Fruit fly (Drosophila melanogaster) Kc167 (cell line): ENCODE results near the gene Dfd.

Experiments used
- Myc ChIP-seq: fragments of >200 bp; optimal IDR thresholded peaks from 2 replicates; lab custom pipeline; 2017; ENCODE audit warnings: missing external identifiers
- insv ChIP-seq: fragments of >200 bp; optimal IDR thresholded peaks from 3 replicates; lab custom pipeline; 2018; ENCODE audit warnings: missing external identifiers
- psq ChIP-seq: fragments of >200 bp; optimal IDR thresholded peaks from 2 replicates; lab custom pipeline; 2017; ENCODE audit warnings: missing external identifiers

DNA sequence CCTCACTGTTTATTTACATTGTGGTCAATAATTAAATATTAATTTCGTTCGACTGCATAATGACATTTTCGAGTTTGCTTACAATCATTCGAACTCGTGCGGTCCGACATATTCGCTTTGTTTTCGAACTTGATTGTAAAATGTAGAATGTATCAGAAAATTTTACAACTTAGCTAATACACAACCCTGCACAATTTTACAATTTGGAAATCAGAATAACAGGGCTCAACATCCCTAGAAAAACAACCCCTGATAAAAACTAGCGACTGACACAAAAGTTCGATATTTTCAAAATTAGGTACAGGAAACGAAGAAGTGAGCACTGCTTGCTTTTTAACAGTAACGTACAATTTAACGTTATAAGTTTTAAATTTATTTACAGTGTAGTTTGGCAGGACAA, 15.0 kb downstream of the Dfd start:
- TF ChIP-seq Myc (lab: Kevin White, UChicago) (no peak), psq (no peak), insv (lab: Kevin White, UChicago) (no peak)
